Fruit fly (Drosophila melanogaster) Kc167 (cell line): Measurements from ENCODE around the gene Pif1.

ENCODE experiments used
- Myc ChIP-seq: fragments of >200 bp; optimal IDR thresholded peaks from 2 replicates; lab custom pipeline; 2017; ENCODE audit warnings: missing external identifiers
- Sin3A ChIP-seq: fragments of >200 bp; optimal IDR thresholded peaks from 2 replicates; lab custom pipeline; 2018; ENCODE audit warnings: missing external identifiers
- h ChIP-seq: fragments of >200 bp; optimal IDR thresholded peaks from 3 replicates; lab custom pipeline; 2018; ENCODE audit warnings: missing external identifiers
- insv ChIP-seq: fragments of >200 bp; optimal IDR thresholded peaks from 3 replicates; lab custom pipeline; 2018; ENCODE audit warnings: missing external identifiers
- psq ChIP-seq: fragments of >200 bp; optimal IDR thresholded peaks from 2 replicates; lab custom pipeline; 2017; ENCODE audit warnings: missing external identifiers
- ttk ChIP-seq: sonication (Bioruptor generic); optimal IDR thresholded peaks from 2 replicates; lab custom pipeline; 2017; ENCODE audit warnings: missing external identifiers

Gene Pif1

dm6 chr2L:3485506-3485905, 15.7 kb upstream of the Pif1 start:
- TF ChIP-seq Sin3A (lab: Kevin White, UChicago): no peak
- no peak for TF ChIP-seq ttk (lab: Kevin White, UChicago)
- TF ChIP-seq Myc (lab: Kevin White, UChicago): no peak
- TF ChIP-seq psq (lab: Kevin White, UChicago): no peak
- no peak for TF ChIP-seq h
- TF ChIP-seq insv (lab: Kevin White, UChicago): no peak

dm6 chr2L:3484759-3485158, 15.0 kb upstream of the Pif1 start:
- TF ChIP-seq insv (lab: Kevin White, UChicago): no peak
- TF ChIP-seq Myc (lab: Kevin White, UChicago): no peak
- TF ChIP-seq h: no peak
- no peak for TF ChIP-seq Sin3A (lab: Kevin White, UChicago)
- no peak for TF ChIP-seq ttk (lab: Kevin White, UChicago)
- TF ChIP-seq psq (lab: Kevin White, UChicago): no peak

dm6 chr2L:3483672-3484071, 13.9 kb upstream of the Pif1 start:
- no peak for TF ChIP-seq Sin3A (lab: Kevin White, UChicago)
- no peak for TF ChIP-seq h
- TF ChIP-seq insv (lab: Kevin White, UChicago): no peak
- TF ChIP-seq psq (lab: Kevin White, UChicago): no peak
- TF ChIP-seq ttk (lab: Kevin White, UChicago): no peak
- TF ChIP-seq Myc (lab: Kevin White, UChicago): no peak

- TF ChIP-seq ttk (lab: Kevin White, UChicago) (no peak), Myc (lab: Kevin White, UChicago) (no peak), Sin3A (lab: Kevin White, UChicago) (no peak), insv (lab: Kevin White, UChicago) (no peak), psq (lab: Kevin White, UChicago) (no peak), h (no peak)
These were observed 12.9 kb upstream of the Pif1 start for dm6 chr2L:3482712-3483111.

- no peak for TF ChIP-seq insv (lab: Kevin White, UChicago)
- TF ChIP-seq psq (lab: Kevin White, UChicago): no peak
- TF ChIP-seq ttk (lab: Kevin White, UChicago): no peak
- no peak for TF ChIP-seq Myc (lab: Kevin White, UChicago)
- TF ChIP-seq h: no peak
- no peak for TF ChIP-seq Sin3A (lab: Kevin White, UChicago)
These were observed 12.2 kb upstream of the Pif1 start for dm6 chr2L:3482037-3482436.

- TF ChIP-seq Sin3A (lab: Kevin White, UChicago) (no peak), h (no peak), ttk (lab: Kevin White, UChicago) (no peak), insv (lab: Kevin White, UChicago) (no peak), psq (lab: Kevin White, UChicago) (no peak), Myc (lab: Kevin White, UChicago) (no peak)
These were observed 10.6 kb upstream of the Pif1 start for dm6 chr2L:3480443-3480839.

dm6 chr2L:3479697-3480442, 10.1 kb upstream of the Pif1 start:
- TF ChIP-seq insv (lab: Kevin White, UChicago): no peak
- no peak for TF ChIP-seq Sin3A (lab: Kevin White, UChicago)
- TF ChIP-seq ttk (lab: Kevin White, UChicago): no peak
- TF ChIP-seq Myc (lab: Kevin White, UChicago): no peak
- no peak for TF ChIP-seq psq (lab: Kevin White, UChicago)
- no peak for TF ChIP-seq h

dm6 chr2L:3478034-3478880, 8.5 kb upstream of the Pif1 start, which contains the start of gene Thor:
Thor (plus strand) TSS chr2L:3478434.
- TF ChIP-seq Myc (lab: Kevin White, UChicago): no peak
- TF ChIP-seq ttk (lab: Kevin White, UChicago): no peak

dm6 chr2L:3477057-3477755, 7.4 kb upstream of the Pif1 start:
- TF ChIP-seq ttk (lab: Kevin White, UChicago): no peak

dm6 chr2L:3476399-3477056, 6.7 kb upstream of the Pif1 start:
- TF ChIP-seq h (no peak), psq (lab: Kevin White, UChicago) (no peak), Sin3A (lab: Kevin White, UChicago) (no peak), ttk (lab: Kevin White, UChicago) (no peak), Myc (lab: Kevin White, UChicago) (no peak), insv (lab: Kevin White, UChicago) (no peak)

dm6 chr2L:3475948-3476347, 6.1 kb upstream of the Pif1 start:
- TF ChIP-seq Sin3A (lab: Kevin White, UChicago): no peak
- TF ChIP-seq insv (lab: Kevin White, UChicago): no peak
- TF ChIP-seq h: no peak
- no peak for TF ChIP-seq psq (lab: Kevin White, UChicago)
- TF ChIP-seq ttk (lab: Kevin White, UChicago): no peak
- TF ChIP-seq Myc (lab: Kevin White, UChicago): no peak
